Fruit fly (Drosophila melanogaster): Measurements from ENCODE around the gene CG14113.

DNA sequence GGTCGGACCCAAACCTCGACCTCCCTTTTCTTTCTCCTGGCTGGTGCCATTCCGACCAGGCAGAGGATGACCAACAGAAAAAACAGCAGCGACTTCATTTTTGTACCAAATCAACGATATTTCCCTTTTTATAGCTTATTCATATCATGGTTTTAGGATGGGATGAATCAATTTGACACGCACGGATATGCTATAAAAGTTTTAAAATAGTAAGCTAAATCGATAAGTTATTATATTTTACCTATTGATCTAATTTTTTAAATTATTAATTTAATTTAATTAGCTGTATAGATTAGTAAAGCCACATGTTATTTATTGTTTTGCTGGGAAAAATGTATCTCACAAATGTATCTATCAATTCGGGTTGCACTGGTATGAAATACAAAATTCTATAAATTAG lies 30.0 kb upstream of the CG14113 start, which contains the start of gene CG42481:
- no peak for TF ChIP-seq Sin3A (optimal IDR thresholded peaks at IDR 0.05)
- TF ChIP-seq psq (optimal IDR thresholded peaks at IDR 0.05): no peak
- no peak for TF ChIP-seq h (optimal IDR thresholded peaks at IDR 0.05)
- TF ChIP-seq insv (optimal IDR thresholded peaks at IDR 0.05): no peak
- TF ChIP-seq ttk (optimal IDR thresholded peaks at IDR 0.05): no peak
- no peak for TF ChIP-seq Myc (optimal IDR thresholded peaks at IDR 0.05)

All from Kc167 (cell line).